Worm (Caenorhabditis elegans) whole organism, L4 larva: ENCODE data around the gene F13B12.1.

Source experiments
- jun-1 ChIP-seq: fragments of 150-350 bp; optimal IDR thresholded peaks from 2 replicates; lab custom pipeline; 2014; ENCODE audit warnings: missing biosample characterization, missing genetic modification reagents, missing genetic modification characterization
- lin-38 ChIP-seq: fragments of 200-800 bp; sonication (Bioruptor generic); IDR thresholded peaks from 2 replicates; pipeline ENCODE4 v1.3.6; 2022; ENCODE audit warnings: missing genetic modification reagents, missing genetic modification characterization, missing compliant biosample characterization
- pha-4 ChIP-seq, 2 experiments: fragments of 150-350 bp in 1 of 2; fragments of 200-800 bp in 1 of 2; sonication (Bioruptor generic) in 1 of 2; IDR thresholded peaks in 1 of 2; optimal IDR thresholded peaks in 1 of 2; 2 replicates each; pipeline versions ENCODE4 v1.3.6 to Lab custom; 2014 to 2022; ENCODE audit warnings: missing genetic modification characterization in 2 of 2, missing genetic modification reagents in 2 of 2, missing biosample characterization in 1 of 2, missing compliant biosample characterization in 1 of 2
- snpc-4 ChIP-seq: fragments of 150-350 bp; optimal IDR thresholded peaks from 2 replicates; lab custom pipeline; 2014; ENCODE audit warnings: missing biosample characterization, missing genetic modification characterization
- tra-1 ChIP-seq: fragments of 200-800 bp; sonication (Bioruptor generic); IDR thresholded peaks from 2 replicates; pipeline ENCODE4 v1.3.6; 2022; ENCODE audit warnings: missing genetic modification reagents, missing genetic modification characterization, missing compliant biosample characterization

DNA sequence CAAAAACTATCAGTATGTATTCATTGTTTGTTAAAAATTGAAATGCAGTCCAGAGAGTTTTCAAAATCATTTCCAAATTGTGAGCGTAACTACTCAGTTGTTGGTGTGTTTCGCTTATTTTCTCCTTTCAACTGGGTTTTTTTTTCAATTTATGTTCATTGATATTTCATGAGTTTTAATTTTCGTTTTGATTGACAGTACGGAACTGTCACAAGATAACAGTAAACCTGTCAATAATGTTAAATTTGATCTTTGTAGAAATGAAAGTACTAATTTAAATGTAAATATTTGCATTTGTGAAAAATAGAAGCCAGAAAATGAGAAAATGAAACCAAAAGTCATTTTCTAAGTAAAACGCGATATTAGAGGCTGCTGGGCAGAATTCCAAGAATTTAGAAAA lies 38.2 kb upstream of the F13B12.1 start:
- TF ChIP-seq tra-1 (GFP tag; lab: Robert Waterston, UW) = no peak
- no peak for TF ChIP-seq lin-38 (GFP tag; lab: Robert Waterston, UW)
- no peak for TF ChIP-seq pha-4 (GFP tag; IDR thresholded peaks at IDR 0.05; lab: Robert Waterston, UW)
- TF ChIP-seq pha-4 (tag; optimal IDR thresholded peaks at IDR 0.05; lab: Kevin White, UChicago) = no peak
- no peak for TF ChIP-seq jun-1
- no peak for TF ChIP-seq snpc-4
